Fruit fly (Drosophila melanogaster): ENCODE results near the gene CG34178.
A peak's percentile ranks its signal among the peaks of the same experiment; 100 is the strongest.

dm6 chr2L:4416903-4417302 is 16.8 kb upstream of the CG34178 start:
- TF ChIP-seq CG10669 (GFP tag; optimal IDR thresholded peaks at IDR 0.05) (peak; percentile 61), cyc (GFP tag; optimal IDR thresholded peaks at IDR 0.05) (peak; percentile 18), Lpt (GFP tag; optimal IDR thresholded peaks at IDR 0.05) (no peak), Ets96B (tag; optimal IDR thresholded peaks at IDR 0.05) (peak; percentile 52)
